Fruit fly (Drosophila melanogaster) whole organism, embryonic: Measurements from ENCODE around the gene e.

ENCODE experiments used
- BtbVII ChIP-seq: fragments of 200-800 bp; sonication (Bioruptor generic); optimal IDR thresholded peaks from 3 replicates; lab custom pipeline; 2017; ENCODE audit warnings: missing biosample characterization, mild to moderate bottlenecking, missing genetic modification characterization
- CG10147 ChIP-seq: fragments of 200-800 bp; sonication (Bioruptor generic); optimal IDR thresholded peaks from 2 replicates; lab custom pipeline; 2019; ENCODE audit warnings: missing biosample characterization, mild to moderate bottlenecking, missing genetic modification characterization, moderate library complexity
- CG10366 ChIP-seq: fragments of 200-800 bp; sonication (Bioruptor generic); IDR thresholded peaks from 2 replicates; pipeline ENCODE4 v1.3.6; 2022; ENCODE audit warnings: missing biosample characterization, missing genetic modification characterization
- CG10979 ChIP-seq: fragments of 200-800 bp; sonication (Bioruptor generic); optimal IDR thresholded peaks from 2 replicates; lab custom pipeline; 2018; ENCODE audit warnings: missing biosample characterization, mild to moderate bottlenecking, missing genetic modification characterization, moderate library complexity
- CG1529 ChIP-seq: fragments of 200-800 bp; sonication (Bioruptor generic); optimal IDR thresholded peaks from 3 replicates; lab custom pipeline; 2018; ENCODE audit warnings: missing biosample characterization, missing genetic modification characterization
- CG17361 ChIP-seq: fragments of 200-800 bp; sonication (Bioruptor generic); IDR thresholded peaks from 3 replicates; pipeline ENCODE4 v1.3.6; 2022; ENCODE audit warnings: missing biosample characterization, missing genetic modification characterization
- CG18011 ChIP-seq: fragments of 200-800 bp; sonication (Bioruptor generic); optimal IDR thresholded peaks from 2 replicates; lab custom pipeline; 2017; ENCODE audit warnings: missing biosample characterization, missing genetic modification characterization, mild to moderate bottlenecking, moderate library complexity, missing genotype
- CG1832 ChIP-seq: fragments of 200-800 bp; sonication (Bioruptor generic); optimal IDR thresholded peaks from 2 replicates; lab custom pipeline; 2017; ENCODE audit warnings: missing biosample characterization, mild to moderate bottlenecking, missing genetic modification characterization, inconsistent platforms
- CG2116 ChIP-seq: fragments of 200-800 bp; sonication (Bioruptor generic); optimal IDR thresholded peaks from 3 replicates; lab custom pipeline; 2018; ENCODE audit warnings: missing biosample characterization, mild to moderate bottlenecking, missing genetic modification characterization
- CG2875 ChIP-seq: fragments of 200-800 bp; sonication (Bioruptor generic); optimal IDR thresholded peaks from 2 replicates; lab custom pipeline; 2017; ENCODE audit warnings: missing biosample characterization, mild to moderate bottlenecking, missing genetic modification characterization, missing genetic modification reagents
- CG30431 ChIP-seq: fragments of 200-800 bp; sonication (Bioruptor generic); optimal IDR thresholded peaks from 2 replicates; lab custom pipeline; 2017; ENCODE audit warnings: missing biosample characterization, missing genetic modification characterization
- CG3407 ChIP-seq: fragments of 200-800 bp; sonication (Bioruptor generic); optimal IDR thresholded peaks from 2 replicates; lab custom pipeline; 2018; ENCODE audit warnings: missing biosample characterization, mild to moderate bottlenecking, missing genetic modification characterization
- CG8359 ChIP-seq: fragments of 200-800 bp; sonication (Bioruptor generic); optimal IDR thresholded peaks from 2 replicates; lab custom pipeline; 2017; ENCODE audit warnings: missing biosample characterization, mild to moderate bottlenecking, missing genetic modification characterization, borderline replicate concordance
- CG8478 ChIP-seq: fragments of >200 bp; optimal IDR thresholded peaks from 2 replicates; lab custom pipeline; 2018
- CTCF ChIP-seq: fragments of 200-800 bp; sonication (Bioruptor generic); optimal IDR thresholded peaks from 2 replicates; lab custom pipeline; 2017; ENCODE audit warnings: missing biosample characterization, mild to moderate bottlenecking, missing genetic modification characterization, moderate library complexity
- Ets97D ChIP-seq: fragments of 200-800 bp; sonication (Bioruptor generic); optimal IDR thresholded peaks from 3 replicates; lab custom pipeline; 2016; ENCODE audit warnings: missing biosample characterization, missing genetic modification characterization
- Fer1 ChIP-seq: fragments of 200-800 bp; sonication (Bioruptor generic); optimal IDR thresholded peaks from 2 replicates; lab custom pipeline; 2017; ENCODE audit warnings: missing biosample characterization, mild to moderate bottlenecking, missing genetic modification characterization
- Fer3 ChIP-seq: fragments of 200-800 bp; sonication (Bioruptor generic); optimal IDR thresholded peaks from 2 replicates; lab custom pipeline; 2018; ENCODE audit warnings: missing biosample characterization, mild to moderate bottlenecking, missing genetic modification characterization, moderate library complexity
- Hmr ChIP-seq: fragments of 200-800 bp; sonication (Bioruptor generic); optimal IDR thresholded peaks from 3 replicates; lab custom pipeline; 2017; ENCODE audit warnings: mild to moderate bottlenecking, missing biosample characterization, missing genetic modification reagents, missing genetic modification characterization
- Med ChIP-seq: fragments of 200-800 bp; sonication (Bioruptor generic); peaks from one replicate; lab custom pipeline; 2016; ENCODE audit warnings: missing biosample characterization, missing genetic modification characterization, mild to moderate bottlenecking, inconsistent platforms, moderate library complexity
- Meics ChIP-seq: fragments of 200-800 bp; sonication (Bioruptor generic); optimal IDR thresholded peaks from 2 replicates; lab custom pipeline; 2017; ENCODE audit warnings: missing biosample characterization, mild to moderate bottlenecking, missing genetic modification characterization
- Myb ChIP-seq: fragments of 200-800 bp; sonication (Bioruptor generic); optimal IDR thresholded peaks from 2 replicates; lab custom pipeline; 2016; ENCODE audit warnings: missing biosample characterization, missing genetic modification characterization
- Neu2 ChIP-seq: fragments of 200-800 bp; sonication (Bioruptor generic); optimal IDR thresholded peaks from 3 replicates; lab custom pipeline; 2016; ENCODE audit warnings: missing biosample characterization, missing genetic modification characterization, borderline replicate concordance
- NfI ChIP-seq: fragments of 200-800 bp; sonication (Bioruptor generic); optimal IDR thresholded peaks from 3 replicates; lab custom pipeline; 2018; ENCODE audit warnings: missing biosample characterization, mild to moderate bottlenecking, missing genetic modification characterization, moderate library complexity
- Pdp1 ChIP-seq, 2 experiments: fragments of 200-800 bp; sonication (Bioruptor generic); optimal IDR thresholded peaks; 3 replicates each; lab custom pipeline; 2016; ENCODE audit warnings: missing biosample characterization in 2 of 2, missing genetic modification characterization in 2 of 2, mild to moderate bottlenecking in 1 of 2, moderate library complexity in 1 of 2
- Scr ChIP-seq: fragments of 200-800 bp; sonication (Bioruptor generic); IDR thresholded peaks from 2 replicates; pipeline ENCODE4 v1.3.6; 2022; ENCODE audit warnings: missing biosample characterization, missing genetic modification characterization; ENCODE audit not compliant: partially characterized antibody
- Side ChIP-seq: fragments of 200-800 bp; sonication (Bioruptor generic); optimal IDR thresholded peaks from 2 replicates; lab custom pipeline; 2016; ENCODE audit warnings: missing biosample characterization, missing genetic modification characterization
- Sox102F ChIP-seq: fragments of 200-800 bp; sonication (Bioruptor generic); optimal IDR thresholded peaks from 2 replicates; lab custom pipeline; 2018; ENCODE audit warnings: missing biosample characterization, mild to moderate bottlenecking, missing genetic modification characterization, moderate library complexity
- Stat92E ChIP-seq, 3 experiments: fragments of >200 bp in 2 of 3; fragments of 200-800 bp in 1 of 3; sonication (Bioruptor generic) in 1 of 3; optimal IDR thresholded peaks; 2 replicates each; lab custom pipeline; 2017 to 2019; ENCODE audit warnings: missing biosample characterization in 3 of 3, missing genetic modification characterization in 3 of 3, mild to moderate bottlenecking in 1 of 3, moderate library complexity in 1 of 3
- chif ChIP-seq, 2 experiments: fragments of 200-800 bp; sonication (Bioruptor generic); optimal IDR thresholded peaks; 3 replicates each; lab custom pipeline; 2016; ENCODE audit warnings: missing biosample characterization in 2 of 2, missing genetic modification characterization in 2 of 2
- crc ChIP-seq: fragments of 200-800 bp; sonication (Bioruptor generic); optimal IDR thresholded peaks from 2 replicates; lab custom pipeline; 2016; ENCODE audit warnings: missing biosample characterization, missing genetic modification characterization
- en ChIP-seq: fragments of 200-800 bp; sonication (Bioruptor generic); optimal IDR thresholded peaks from 2 replicates; lab custom pipeline; 2016; ENCODE audit warnings: missing biosample characterization, missing genetic modification characterization
- insv ChIP-seq, 2 experiments: fragments of 200-800 bp; sonication (Bioruptor generic); optimal IDR thresholded peaks; 3 replicates each; lab custom pipeline; 2016 to 2018; ENCODE audit warnings: missing biosample characterization in 2 of 2, missing genetic modification characterization in 2 of 2
- ken ChIP-seq: fragments of 200-800 bp; sonication (Bioruptor generic); IDR thresholded peaks from 3 replicates; pipeline ENCODE4 v1.3.6; 2022; ENCODE audit warnings: missing biosample characterization, missing genetic modification characterization
- mirr ChIP-seq: fragments of 200-800 bp; sonication (Bioruptor generic); optimal IDR thresholded peaks from 3 replicates; lab custom pipeline; 2018; ENCODE audit warnings: missing biosample characterization, mild to moderate bottlenecking, missing genetic modification characterization
- nmo ChIP-seq: fragments of 200-800 bp; sonication (Bioruptor generic); optimal IDR thresholded peaks from 2 replicates; lab custom pipeline; 2018; ENCODE audit warnings: missing biosample characterization, mild to moderate bottlenecking, missing genetic modification characterization, moderate library complexity
- oc ChIP-seq: fragments of 200-800 bp; sonication (Bioruptor generic); optimal IDR thresholded peaks from 2 replicates; lab custom pipeline; 2018; ENCODE audit warnings: missing biosample characterization, mild to moderate bottlenecking, missing genetic modification characterization, moderate library complexity
- psq ChIP-seq: fragments of 200-800 bp; sonication (Bioruptor generic); optimal IDR thresholded peaks from 2 replicates; lab custom pipeline; 2017; ENCODE audit warnings: missing biosample characterization, missing genetic modification characterization
- rib ChIP-seq: fragments of 200-800 bp; sonication (Bioruptor generic); IDR thresholded peaks from 2 replicates; pipeline ENCODE4 v1.3.6; 2022; ENCODE audit warnings: missing biosample characterization, missing genetic modification characterization
- run ChIP-seq: fragments of 200-800 bp; sonication (Bioruptor generic); optimal IDR thresholded peaks from 3 replicates; lab custom pipeline; 2018; ENCODE audit warnings: missing biosample characterization, mild to moderate bottlenecking, missing genetic modification characterization
- salm ChIP-seq: fragments of 200-800 bp; sonication (Bioruptor generic); optimal IDR thresholded peaks from 2 replicates; lab custom pipeline; 2018; ENCODE audit warnings: missing biosample characterization, mild to moderate bottlenecking, missing genetic modification characterization
- schlank ChIP-seq: fragments of 200-800 bp; sonication (Bioruptor generic); optimal IDR thresholded peaks from 2 replicates; lab custom pipeline; 2018; ENCODE audit warnings: missing biosample characterization, mild to moderate bottlenecking, missing genetic modification characterization
- so ChIP-seq: fragments of 200-800 bp; sonication (Bioruptor generic); IDR thresholded peaks from 3 replicates; pipeline ENCODE4 v1.3.6; 2022; ENCODE audit warnings: missing biosample characterization, missing genetic modification characterization
- stwl ChIP-seq: fragments of 200-800 bp; sonication (Bioruptor generic); optimal IDR thresholded peaks from 3 replicates; lab custom pipeline; 2018; ENCODE audit warnings: missing biosample characterization, mild to moderate bottlenecking, missing genetic modification characterization, moderate library complexity
- sug ChIP-seq: fragments of 200-800 bp; optimal IDR thresholded peaks from 2 replicates; lab custom pipeline; 2019; ENCODE audit warnings: missing biosample characterization, mild to moderate bottlenecking, missing genetic modification characterization, moderate library complexity
- tap ChIP-seq: fragments of 200-800 bp; optimal IDR thresholded peaks from 3 replicates; lab custom pipeline; 2019; ENCODE audit warnings: missing biosample characterization, mild to moderate bottlenecking, missing genetic modification characterization, moderate library complexity
- trem ChIP-seq: fragments of 200-800 bp; optimal IDR thresholded peaks from 3 replicates; lab custom pipeline; 2019; ENCODE audit warnings: missing biosample characterization, mild to moderate bottlenecking, missing genetic modification characterization, moderate library complexity
- wor ChIP-seq: fragments of 200-800 bp; sonication (Bioruptor generic); IDR thresholded peaks from 2 replicates; pipeline ENCODE4 v1.3.6; 2022; ENCODE audit warnings: missing biosample characterization, missing genetic modification characterization

e gene

DNA sequence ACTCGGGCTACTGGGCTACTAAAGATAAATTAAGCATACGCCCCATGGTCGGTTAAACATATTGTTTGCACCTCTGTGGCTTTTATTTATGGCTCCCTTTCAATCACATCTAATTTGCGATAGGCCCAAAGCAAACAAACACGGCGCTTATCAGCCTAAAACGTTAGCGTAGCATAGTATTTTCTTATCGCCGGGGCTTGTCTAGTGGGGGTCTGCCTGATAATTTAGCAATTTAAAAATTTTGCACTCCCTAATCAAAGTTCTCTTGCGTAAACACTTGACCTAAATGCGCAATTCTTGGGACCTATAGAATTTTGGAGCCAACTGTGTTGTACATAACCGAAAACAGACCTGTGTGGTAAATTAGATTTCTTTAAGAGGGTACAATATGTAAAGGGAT lies 38.9 kb downstream of the e start (continued):
- TF ChIP-seq oc (tag; lab: Kevin White, UChicago): no peak
- no peak for TF ChIP-seq CG8478 (lab: Kevin White, UChicago)
- no peak for TF ChIP-seq Sox102F (GFP tag; lab: Kevin White, UChicago)
- TF ChIP-seq schlank (tag; lab: Kevin White, UChicago): peak; percentile 2
- no peak for TF ChIP-seq stwl (tag; lab: Kevin White, UChicago)
- TF ChIP-seq so: no peak
- peak; percentile 2 for TF ChIP-seq Hmr (GFP tag; lab: Kevin White, UChicago)
- TF ChIP-seq ken (GFP tag; lab: Robert Waterston, UW): no peak
- TF ChIP-seq Meics: peak; percentile 8
- TF ChIP-seq Ets97D (GFP tag; lab: Kevin White, UChicago): no peak
- TF ChIP-seq NfI (GFP tag; lab: Kevin White, UChicago): no peak
- no peak for TF ChIP-seq CTCF (GFP tag; lab: Kevin White, UChicago)
- no peak for TF ChIP-seq Neu2 (GFP tag; lab: Kevin White, UChicago)
- TF ChIP-seq wor (GFP tag; lab: Robert Waterston, UW): no peak
- no peak for TF ChIP-seq Side (GFP tag; lab: Kevin White, UChicago)
- peak; percentile 63; the same call in 1 of the 2 replicates for TF ChIP-seq rib (GFP tag; lab: Robert Waterston, UW)
- TF ChIP-seq trem (tag; lab: Kevin White, UChicago): no peak
- TF ChIP-seq mirr (GFP tag; lab: Kevin White, UChicago): peak; percentile 93
- no peak for TF ChIP-seq CG1832
- no peak for TF ChIP-seq crc
- TF ChIP-seq BtbVII: peak; percentile 1
- no peak for TF ChIP-seq CG2875 (GFP tag; lab: Kevin White, UChicago)
- no peak for TF ChIP-seq CG3407 (GFP tag; lab: Kevin White, UChicago)
- TF ChIP-seq CG17361 (GFP tag; lab: Robert Waterston, UW): no peak
- TF ChIP-seq insv (GFP tag; optimal IDR thresholded peaks at IDR 0.05; lab: Kevin White, UChicago): no peak
- TF ChIP-seq Pdp1 (GFP tag; optimal IDR thresholded peaks at IDR 0.05; lab: Kevin White, UChicago): peak in 1 of 2 experiments; percentile 74
- TF ChIP-seq Fer1 (GFP tag; lab: Kevin White, UChicago): peak; percentile 32
- no peak for TF ChIP-seq nmo (GFP tag; lab: Kevin White, UChicago)
- no peak for TF ChIP-seq chif (GFP tag; optimal IDR thresholded peaks at IDR 0.05; lab: Kevin White, UChicago)
- TF ChIP-seq tap: no peak
- TF ChIP-seq Myb: no peak
- TF ChIP-seq CG2116 (GFP tag; lab: Kevin White, UChicago): no peak
- TF ChIP-seq en (GFP tag; lab: Kevin White, UChicago): no peak

DNA sequence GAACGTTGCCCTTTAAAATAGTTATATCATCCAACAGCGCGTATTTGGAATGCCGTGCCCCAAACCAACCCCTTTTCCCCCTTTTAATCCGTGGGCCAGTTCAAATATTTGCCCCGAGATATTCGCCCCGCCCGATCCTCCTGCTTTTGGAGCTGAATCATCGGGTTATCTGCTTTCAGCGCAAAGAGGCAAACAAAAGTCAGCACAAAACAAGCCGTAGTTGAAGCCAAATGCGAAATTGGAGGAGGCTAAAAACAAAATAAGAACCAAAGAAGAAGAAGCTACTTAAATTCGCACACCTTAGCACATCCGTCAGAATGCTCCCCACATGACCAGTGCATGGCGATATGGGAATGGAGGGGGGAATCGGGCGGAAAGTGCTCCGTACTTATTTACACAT lies 39.4 kb downstream of the e start:
- peak; percentile 18 for TF ChIP-seq Med (GFP tag; lab: Kevin White, UChicago)
- TF ChIP-seq CG1529 (GFP tag; lab: Kevin White, UChicago): no peak

DNA sequence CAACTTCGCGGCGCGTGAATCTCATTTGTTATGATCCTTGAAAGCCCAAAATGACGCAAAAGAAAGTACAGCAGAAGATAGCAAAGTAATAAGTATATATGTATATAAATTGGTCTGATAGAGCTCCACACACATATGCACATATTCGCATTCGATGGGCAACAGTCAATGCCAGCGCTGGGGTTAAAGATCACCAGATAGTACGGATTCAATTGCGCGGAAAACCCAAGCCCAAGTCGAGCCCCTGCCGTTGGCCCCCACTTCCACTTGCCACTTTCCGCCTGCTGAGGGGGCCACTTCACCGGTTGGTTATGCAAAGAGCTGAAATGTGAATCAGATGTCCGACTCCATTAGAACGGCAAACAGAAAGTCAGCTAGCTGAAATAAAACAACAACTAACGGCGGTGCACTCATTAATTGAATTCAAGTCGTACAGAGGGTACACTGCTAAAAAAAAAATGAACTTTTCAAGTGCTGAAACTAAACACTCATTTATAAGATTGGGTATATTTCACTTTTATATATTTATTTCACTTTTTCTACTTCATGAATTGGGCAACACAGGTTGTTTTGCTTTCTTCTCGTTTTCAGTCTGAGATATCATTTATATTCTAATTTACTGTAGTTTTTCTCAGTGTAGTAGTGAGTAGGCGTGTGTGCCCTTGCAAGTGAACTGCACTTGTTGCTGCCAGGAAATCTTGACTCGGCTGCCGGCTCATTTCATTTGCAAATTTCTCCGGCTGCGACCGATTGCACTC lies 41.6 kb downstream of the e start:
- TF ChIP-seq CG30431 (GFP tag; lab: Kevin White, UChicago): no peak
- TF ChIP-seq Neu2 (GFP tag; lab: Kevin White, UChicago): no peak
- TF ChIP-seq Stat92E (GFP tag; optimal IDR thresholded peaks at IDR 0.05; lab: Kevin White, UChicago): no peak
- TF ChIP-seq Scr: no peak
- no peak for TF ChIP-seq sug (tag; lab: Kevin White, UChicago)
- TF ChIP-seq Pdp1 (GFP tag; optimal IDR thresholded peaks at IDR 0.05; lab: Kevin White, UChicago): no peak
- no peak for TF ChIP-seq CG8359 (GFP tag; lab: Kevin White, UChicago)
- TF ChIP-seq CG10147 (GFP tag; lab: Kevin White, UChicago): no peak
- no peak for TF ChIP-seq salm (tag; lab: Kevin White, UChicago)
- no peak for TF ChIP-seq run (tag; lab: Kevin White, UChicago)
- peak; percentile 12 for TF ChIP-seq CG10979
- TF ChIP-seq CG18011 (GFP tag; lab: Kevin White, UChicago): no peak
- no peak for TF ChIP-seq CG10366 (GFP tag; lab: Robert Waterston, UW)
- TF ChIP-seq psq (GFP tag; lab: Kevin White, UChicago): no peak
- no peak for TF ChIP-seq Fer3 (tag; lab: Kevin White, UChicago)
